Worm (Caenorhabditis elegans) whole organism, midembryonic: ENCODE data around the gene E04F6.9.
A peak's percentile ranks its signal among the peaks of the same experiment; 100 is the strongest.

Source experiments
- T22C8.4 ChIP-seq: fragments of 200-800 bp; sonication (Bioruptor generic); IDR thresholded peaks from 2 replicates; pipeline ENCODE4 v1.3.6; 2022; ENCODE audit warnings: missing genetic modification characterization, missing compliant biosample characterization
- cog-1 ChIP-seq: sonication (generic microtip); optimal IDR thresholded peaks from 2 replicates; lab custom pipeline; 2016; ENCODE audit warnings: missing genetic modification characterization, missing compliant biosample characterization
- flt-1 ChIP-seq: fragments of 200-800 bp; sonication (Bioruptor generic); IDR thresholded peaks from 2 replicates; pipeline ENCODE4 v1.3.6; 2022; ENCODE audit warnings: missing genetic modification characterization, missing compliant biosample characterization
- klf-2 ChIP-seq: fragments of 200-800 bp; sonication (Bioruptor generic); conservative IDR thresholded peaks from 2 replicates; pipeline ENCODE4 v1.3.6; 2022; ENCODE audit warnings: missing genetic modification reagents, missing genetic modification characterization, missing compliant biosample characterization
- med-1 ChIP-seq: sonication (generic microtip); optimal IDR thresholded peaks from 2 replicates; lab custom pipeline; 2017; ENCODE audit warnings: missing genetic modification characterization, mild to moderate bottlenecking, missing compliant biosample characterization, antibody characterized with exemption, missing genetic modification reagents; ENCODE audit not compliant: insufficient read depth
- ref-1 ChIP-seq: fragments of 200-800 bp; sonication (Bioruptor generic); conservative IDR thresholded peaks from 2 replicates; pipeline ENCODE4 v1.3.6; 2022; ENCODE audit warnings: missing genetic modification reagents, missing genetic modification characterization, missing compliant biosample characterization
- tab-1 ChIP-seq: fragments of 200-800 bp; sonication (Bioruptor generic); IDR thresholded peaks from 2 replicates; pipeline ENCODE4 v1.3.6; 2022; ENCODE audit warnings: missing genetic modification characterization, missing compliant biosample characterization
- ztf-23 ChIP-seq: fragments of 200-800 bp; sonication (Bioruptor generic); IDR thresholded peaks from 2 replicates; pipeline ENCODE4 v1.3.6; 2022; ENCODE audit warnings: missing genetic modification reagents, missing genetic modification characterization, missing compliant biosample characterization
- ztf-29 ChIP-seq: fragments of 200-800 bp; sonication (Bioruptor generic); IDR thresholded peaks from 2 replicates; pipeline ENCODE4 v1.3.6; 2022; ENCODE audit warnings: missing genetic modification reagents, missing genetic modification characterization, missing compliant biosample characterization

E04F6.9 gene

DNA sequence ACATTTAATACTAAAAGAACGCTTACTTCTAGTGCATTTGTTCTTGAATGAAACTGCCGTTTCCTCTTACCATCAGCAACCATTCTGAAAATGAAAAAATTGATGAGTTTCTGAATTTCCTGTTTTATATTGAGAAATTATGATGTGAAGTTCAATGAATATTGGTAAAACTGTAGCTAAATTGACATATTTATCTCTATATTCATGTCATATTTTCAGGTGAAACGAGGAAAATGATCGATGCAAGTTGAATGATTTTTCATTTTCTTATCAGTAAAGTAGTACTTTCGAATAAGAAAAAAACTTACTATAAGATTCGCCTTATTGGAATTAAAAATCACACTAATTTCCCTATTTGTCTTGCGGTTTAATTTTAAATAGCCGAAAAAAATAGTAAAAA is 1.8 kb downstream of the E04F6.9 start, which contains the start of gene E04F6.15:
TSS of gene E04F6.15 (minus strand) at position 101 of the 400 bp plus-strand sequence.
- no peak for TF ChIP-seq tab-1 (GFP tag; lab: Robert Waterston, UW)
- no peak for TF ChIP-seq med-1 (GFP tag; lab: Kevin White, UChicago)
- no peak for TF ChIP-seq klf-2 (GFP tag; lab: Robert Waterston, UW)
- TF ChIP-seq ref-1 (GFP tag; lab: Robert Waterston, UW), result no peak
- TF ChIP-seq cog-1 (tag; lab: Kevin White, UChicago), result no peak
- TF ChIP-seq ztf-29 (GFP tag; lab: Robert Waterston, UW), result no peak
- no peak for TF ChIP-seq flt-1 (GFP tag; lab: Robert Waterston, UW)
- no peak for TF ChIP-seq T22C8.4 (GFP tag; lab: Robert Waterston, UW)
- TF ChIP-seq ztf-23 (GFP tag; lab: Robert Waterston, UW), result no peak

DNA sequence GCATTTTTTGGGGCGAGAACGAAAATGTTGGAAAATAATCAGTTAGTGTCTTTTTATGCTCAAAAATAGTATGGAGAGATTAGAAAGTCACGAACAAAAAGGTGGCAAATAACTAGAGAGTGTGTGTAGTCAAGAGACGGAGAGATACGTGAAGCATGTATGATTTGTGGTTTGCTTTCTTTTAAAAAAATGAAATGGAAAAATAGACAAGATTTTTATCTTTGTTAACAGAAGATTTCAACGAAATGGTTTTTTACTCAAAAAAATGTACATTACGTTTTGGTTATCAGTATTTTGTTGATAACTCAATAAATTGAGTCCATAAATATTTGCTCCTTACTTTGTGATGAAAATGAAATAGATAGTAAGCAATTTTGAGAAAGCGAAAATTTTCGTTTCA is 3.8 kb downstream of the E04F6.9 start, which contains the start of gene dhs-7:
TSS of gene dhs-7 (minus strand) at position 277 of the 400 bp plus-strand sequence.
- TF ChIP-seq cog-1 (tag; lab: Kevin White, UChicago), result no peak
- no peak for TF ChIP-seq T22C8.4 (GFP tag; lab: Robert Waterston, UW)

DNA sequence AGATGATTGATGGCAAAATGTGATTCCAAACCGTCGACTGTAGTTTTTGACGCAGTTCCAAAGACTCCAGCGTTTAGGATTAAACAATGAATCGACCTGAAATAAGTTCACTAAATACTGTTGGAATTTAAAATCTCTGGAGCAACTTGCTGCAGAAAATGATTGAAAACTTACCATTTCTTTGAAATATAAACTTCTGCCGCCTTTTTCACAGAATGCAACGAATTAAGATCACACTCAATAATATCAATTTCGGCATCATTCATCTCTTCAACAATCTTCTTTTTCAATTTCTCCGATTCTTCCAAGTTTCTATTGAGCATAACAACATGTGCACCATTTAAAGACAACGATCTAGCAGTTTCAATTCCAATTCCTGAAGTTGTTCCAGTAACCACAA is 4.3 kb downstream of the E04F6.9 start:
- TF ChIP-seq cog-1 (tag; lab: Kevin White, UChicago) (no peak), T22C8.4 (GFP tag; lab: Robert Waterston, UW) (no peak), tab-1 (GFP tag; lab: Robert Waterston, UW) (no peak), ztf-23 (GFP tag; lab: Robert Waterston, UW) (no peak), ref-1 (GFP tag; lab: Robert Waterston, UW) (no peak), klf-2 (GFP tag; lab: Robert Waterston, UW) (no peak), flt-1 (GFP tag; lab: Robert Waterston, UW) (no peak), ztf-29 (GFP tag; lab: Robert Waterston, UW) (no peak), med-1 (GFP tag; lab: Kevin White, UChicago) (no peak)

DNA sequence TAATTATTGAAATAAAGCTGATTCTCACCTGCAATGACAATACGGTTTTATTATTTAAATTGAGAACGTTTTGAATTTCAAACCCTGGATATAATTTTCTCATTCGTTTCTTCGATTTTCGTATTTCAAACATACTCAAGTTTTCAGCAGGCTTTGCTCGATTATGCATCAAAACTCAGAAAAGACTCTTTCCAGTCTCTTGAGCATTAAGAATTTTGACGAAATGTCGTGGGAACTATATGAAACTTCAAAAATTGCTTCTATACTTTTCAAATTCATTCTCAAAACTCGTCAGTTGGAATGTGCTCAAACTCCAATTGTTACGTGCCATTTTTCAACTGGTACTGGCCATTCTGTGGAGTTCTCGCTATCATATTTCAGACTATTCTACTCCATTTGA is 6.6 kb downstream of the E04F6.9 start, which contains the start of gene srd-59:
TSS of gene srd-59 (plus strand) at position 301 of the 400 bp plus-strand sequence.
- no peak for TF ChIP-seq tab-1 (GFP tag; lab: Robert Waterston, UW)
- TF ChIP-seq T22C8.4 (GFP tag; lab: Robert Waterston, UW), result no peak
- TF ChIP-seq flt-1 (GFP tag; lab: Robert Waterston, UW), result no peak
- TF ChIP-seq ztf-23 (GFP tag; lab: Robert Waterston, UW), result no peak
- no peak for TF ChIP-seq klf-2 (GFP tag; lab: Robert Waterston, UW)
- TF ChIP-seq cog-1 (tag; lab: Kevin White, UChicago), result no peak
- no peak for TF ChIP-seq ref-1 (GFP tag; lab: Robert Waterston, UW)
- no peak for TF ChIP-seq med-1 (GFP tag; lab: Kevin White, UChicago)
- no peak for TF ChIP-seq ztf-29 (GFP tag; lab: Robert Waterston, UW)

DNA sequence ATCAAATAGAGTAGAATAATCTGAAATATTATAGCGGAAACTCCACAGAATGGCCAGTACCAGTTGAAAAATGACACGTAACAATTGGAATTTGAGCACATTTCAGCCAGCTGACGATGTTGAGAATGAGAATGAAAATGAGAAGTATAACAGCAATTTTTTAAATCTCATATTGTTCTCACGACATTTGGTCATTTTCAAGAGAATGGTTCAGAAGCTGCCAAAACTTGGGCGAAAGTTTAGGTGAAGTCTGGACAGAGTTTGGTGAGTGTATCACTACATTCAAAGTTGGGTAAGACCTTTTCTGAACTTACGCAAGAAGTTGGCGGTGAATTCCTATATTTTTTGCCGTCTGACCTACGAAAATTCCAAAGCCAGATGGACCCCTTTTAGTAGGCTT is 7.0 kb downstream of the E04F6.9 start, which contains the start of gene srd-58:
TSS of gene srd-58 (minus strand) at position 101 of the 400 bp plus-strand sequence.
- no peak for TF ChIP-seq T22C8.4 (GFP tag; lab: Robert Waterston, UW)
- TF ChIP-seq med-1 (GFP tag; lab: Kevin White, UChicago), result no peak
- TF ChIP-seq ztf-23 (GFP tag; lab: Robert Waterston, UW), result no peak
- no peak for TF ChIP-seq flt-1 (GFP tag; lab: Robert Waterston, UW)
- no peak for TF ChIP-seq cog-1 (tag; lab: Kevin White, UChicago)
- TF ChIP-seq klf-2 (GFP tag; lab: Robert Waterston, UW), result no peak
- no peak for TF ChIP-seq tab-1 (GFP tag; lab: Robert Waterston, UW)

DNA sequence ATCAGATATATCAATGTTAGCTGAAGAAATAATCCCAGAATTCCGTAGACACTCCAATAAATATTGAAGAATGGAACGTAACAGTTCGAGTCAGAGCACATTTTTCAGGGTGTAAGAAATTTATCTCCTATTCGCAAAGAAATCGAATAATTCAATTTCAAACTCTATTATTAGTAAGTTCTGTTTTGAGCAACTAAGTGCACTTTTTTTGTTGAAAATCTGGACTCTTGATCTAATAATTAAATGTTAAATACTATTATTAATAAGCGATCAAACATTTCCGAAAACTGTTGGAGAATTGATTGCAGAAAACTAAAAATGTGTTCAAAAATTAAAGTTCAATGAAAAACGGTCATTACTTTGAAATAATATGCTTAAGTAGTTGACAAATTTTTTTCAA is 8.8 kb downstream of the E04F6.9 start, which contains the start of gene srd-56:
TSS of gene srd-56 (minus strand) at position 101 of the 400 bp plus-strand sequence.
- TF ChIP-seq T22C8.4 (GFP tag; lab: Robert Waterston, UW) (no peak), cog-1 (tag; lab: Kevin White, UChicago) (no peak), flt-1 (GFP tag; lab: Robert Waterston, UW) (no peak), ref-1 (GFP tag; lab: Robert Waterston, UW) (no peak)

DNA sequence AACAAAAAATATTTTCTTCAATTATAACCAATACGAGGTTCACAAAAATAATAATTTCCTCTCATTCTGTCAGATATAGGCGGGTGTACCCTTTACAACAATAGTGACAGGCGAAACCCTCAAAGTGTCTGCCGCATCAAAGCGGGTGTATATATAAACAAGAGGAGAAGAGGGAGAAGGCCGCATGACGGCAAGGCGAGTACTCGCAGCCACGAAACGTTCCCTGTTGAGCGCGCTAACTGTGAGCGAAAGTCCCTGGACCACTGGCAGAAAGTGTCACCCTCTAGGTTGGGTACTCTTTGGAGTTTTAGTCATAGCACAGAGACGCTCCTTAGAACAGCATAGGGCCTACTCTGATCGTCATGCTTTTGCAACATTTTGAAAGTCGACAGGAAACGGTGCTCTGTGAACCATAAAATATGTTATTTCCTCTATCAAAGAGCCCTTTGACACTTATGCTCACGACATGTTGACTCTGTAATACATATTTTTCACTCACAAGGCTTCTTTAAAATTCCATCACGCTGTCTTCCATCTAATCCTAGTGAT is 11.8 kb downstream of the E04F6.9 start, which contains the start of gene pcrg-1:
TSS of gene pcrg-1 (plus strand) at position 499 of the 549 bp plus-strand sequence.
- TF ChIP-seq T22C8.4 (GFP tag; lab: Robert Waterston, UW), result peak; percentile 92
- peak; percentile 96 for TF ChIP-seq tab-1 (GFP tag; lab: Robert Waterston, UW)
- peak; percentile 85 for TF ChIP-seq ztf-29 (GFP tag; lab: Robert Waterston, UW)
- TF ChIP-seq klf-2 (GFP tag; lab: Robert Waterston, UW), result peak; percentile 86
- peak; percentile 82 for TF ChIP-seq ref-1 (GFP tag; lab: Robert Waterston, UW)
- peak; percentile 94 for TF ChIP-seq ztf-23 (GFP tag; lab: Robert Waterston, UW)
- TF ChIP-seq med-1 (GFP tag; lab: Kevin White, UChicago), result peak; percentile 61
- peak; percentile 74 for TF ChIP-seq cog-1 (tag; lab: Kevin White, UChicago)
- TF ChIP-seq flt-1 (GFP tag; lab: Robert Waterston, UW), result peak; percentile 95

DNA sequence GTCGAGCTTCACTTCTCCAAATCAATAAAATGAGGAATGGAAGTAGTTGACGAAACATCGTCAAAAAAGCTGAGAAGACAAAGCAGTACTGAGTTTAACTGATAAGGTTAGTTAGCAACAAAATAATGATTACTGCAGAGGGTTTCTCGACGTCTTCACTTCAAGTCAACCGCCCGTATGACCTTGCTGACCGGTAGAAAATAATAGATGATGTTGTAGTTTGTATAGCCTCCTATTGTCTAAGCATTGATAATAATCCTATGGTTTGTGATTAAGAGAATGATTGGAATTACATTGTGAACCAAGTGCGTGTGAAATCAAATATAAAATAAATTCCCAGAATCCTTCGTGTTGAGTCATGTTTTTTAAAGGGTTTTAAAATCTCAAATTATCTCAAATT is 12.7 kb downstream of the E04F6.9 start, which contains the start of gene E04F6.6:
TSS of gene E04F6.6 (minus strand) at position 258 of the 400 bp plus-strand sequence.
- TF ChIP-seq T22C8.4 (GFP tag; lab: Robert Waterston, UW) (no peak), tab-1 (GFP tag; lab: Robert Waterston, UW) (no peak), med-1 (GFP tag; lab: Kevin White, UChicago) (no peak), ztf-23 (GFP tag; lab: Robert Waterston, UW) (no peak), cog-1 (tag; lab: Kevin White, UChicago) (no peak), klf-2 (GFP tag; lab: Robert Waterston, UW) (no peak), ref-1 (GFP tag; lab: Robert Waterston, UW) (no peak), flt-1 (GFP tag; lab: Robert Waterston, UW) (no peak), ztf-29 (GFP tag; lab: Robert Waterston, UW) (no peak)

DNA sequence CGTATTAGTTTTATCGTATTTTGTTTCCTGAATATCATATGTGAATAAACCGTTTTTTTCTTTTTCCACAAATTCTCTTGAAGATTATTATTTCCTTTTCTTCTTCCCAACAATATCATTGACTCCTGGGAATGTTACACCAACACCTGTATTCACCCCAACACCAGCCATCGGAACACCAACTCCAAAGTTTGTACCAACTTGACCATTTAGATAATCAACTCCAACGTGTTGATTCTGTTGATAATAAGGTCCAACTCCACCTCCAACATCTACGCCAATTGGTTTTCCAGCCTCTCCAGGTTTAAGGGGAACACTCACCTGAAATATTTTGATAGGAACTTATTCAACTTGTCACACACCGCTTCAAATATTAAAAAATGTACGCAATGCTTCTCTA is 14.5 kb downstream of the E04F6.9 start:
- TF ChIP-seq cog-1 (tag; lab: Kevin White, UChicago) (no peak), ztf-29 (GFP tag; lab: Robert Waterston, UW) (no peak), tab-1 (GFP tag; lab: Robert Waterston, UW) (no peak), flt-1 (GFP tag; lab: Robert Waterston, UW) (no peak), ref-1 (GFP tag; lab: Robert Waterston, UW) (no peak), ztf-23 (GFP tag; lab: Robert Waterston, UW) (no peak), T22C8.4 (GFP tag; lab: Robert Waterston, UW) (no peak), klf-2 (GFP tag; lab: Robert Waterston, UW) (no peak)
